Fruit fly (Drosophila melanogaster): ENCODE data around the gene Tsp86D.

Gene Tsp86D

DNA sequence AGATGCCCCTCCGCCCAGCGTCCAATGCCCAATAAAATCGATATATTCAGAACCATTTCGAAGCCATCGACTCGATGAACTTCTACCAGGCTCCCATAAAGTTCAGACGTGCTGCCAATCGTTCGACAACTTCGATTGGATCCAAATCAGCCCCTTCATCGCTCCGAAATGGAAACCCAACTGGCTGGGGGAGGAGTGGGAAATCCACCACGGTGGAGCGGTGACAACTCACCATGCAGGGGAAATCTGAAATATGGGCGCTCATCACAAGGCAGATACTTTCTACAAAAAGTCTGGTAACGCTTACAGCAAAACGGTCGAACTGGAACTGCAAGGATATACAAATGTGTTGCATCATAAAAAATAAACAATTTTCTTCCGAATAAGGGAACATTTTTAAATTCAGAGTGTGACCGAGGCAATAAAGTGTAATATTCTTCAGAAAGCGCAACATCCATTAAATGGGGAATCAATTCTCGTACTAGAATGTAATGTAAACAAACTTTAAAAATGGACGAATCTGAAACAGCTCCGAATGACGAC lies 16.2 kb upstream of the Tsp86D start, which contains the start of gene CG4565 (continued):
- TF ChIP-seq ato (GFP tag; IDR thresholded peaks at IDR 0.05; ENCODE audit: partially characterized antibody): peak; percentile 58
- no peak for TF ChIP-seq Vsx1 (GFP tag; optimal IDR thresholded peaks at IDR 0.05)
- no peak for TF ChIP-seq CG7745 (tag; optimal IDR thresholded peaks at IDR 0.05)
- peak; percentile 16 for TF ChIP-seq CTCF (GFP tag; optimal IDR thresholded peaks at IDR 0.05)
- peak; percentile 18 for TF ChIP-seq her (GFP tag; optimal IDR thresholded peaks at IDR 0.05)
- TF ChIP-seq Sry-δ (GFP tag; optimal IDR thresholded peaks at IDR 0.05): peak; percentile 54
- no peak for TF ChIP-seq Dip3 (GFP tag; optimal IDR thresholded peaks at IDR 0.05)
- no peak for TF ChIP-seq oc (tag; optimal IDR thresholded peaks at IDR 0.05)
- TF ChIP-seq CG12744 (GFP tag; optimal IDR thresholded peaks at IDR 0.05): no peak
- TF ChIP-seq CG32772 (GFP tag; IDR thresholded peaks at IDR 0.05): no peak

DNA sequence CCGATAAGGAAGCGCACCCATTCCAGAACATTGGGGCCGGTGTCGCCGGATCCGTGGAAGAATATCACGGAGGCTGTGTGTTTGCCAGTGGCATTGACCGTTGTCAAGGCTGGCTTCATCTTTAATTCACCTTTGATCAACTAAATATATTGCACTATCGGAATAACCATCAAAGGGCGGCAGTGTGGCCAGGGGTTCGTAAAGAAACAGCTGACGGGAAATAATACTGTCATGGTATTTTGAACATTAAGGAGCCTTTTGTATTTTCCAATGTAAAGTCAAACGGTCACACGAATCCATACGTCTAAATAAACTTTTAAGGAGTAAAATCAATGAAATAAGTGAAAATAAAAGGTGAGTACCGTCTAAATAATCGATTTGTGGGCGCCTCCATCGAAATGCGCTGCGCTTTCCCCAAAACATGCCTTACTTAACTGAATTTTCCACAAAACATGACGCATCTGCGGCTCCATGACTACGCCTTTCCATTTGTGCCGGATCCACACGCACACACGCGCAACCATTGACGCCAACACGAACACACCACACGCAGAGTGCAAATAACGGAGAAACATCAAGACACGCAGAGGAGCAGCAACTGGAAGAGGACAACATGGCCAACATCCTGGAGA lies 14.1 kb upstream of the Tsp86D start, which contains the start of the genes CG6567 and CG4511:
CG6567 (minus strand) TSS at position 209 of the 632 bp plus-strand sequence.
CG4511 (plus strand) TSS at position 259 of the 632 bp plus-strand sequence.
- TF ChIP-seq CG1603 (tag; optimal IDR thresholded peaks at IDR 0.05) (peak; percentile 55), crp (GFP tag; optimal IDR thresholded peaks at IDR 0.05) (peak; percentile 56 to 95), pzg (GFP tag; optimal IDR thresholded peaks at IDR 0.05) (peak; percentile 80), gcm (GFP tag; optimal IDR thresholded peaks at IDR 0.05) (peak; percentile 8), CG6683 (GFP tag; optimal IDR thresholded peaks at IDR 0.05) (no peak), Sry-δ (GFP tag; optimal IDR thresholded peaks at IDR 0.05) (peak; percentile 19), CG13123 (GFP tag; optimal IDR thresholded peaks at IDR 0.05) (no peak), CG4617 (GFP tag; optimal IDR thresholded peaks at IDR 0.05; ENCODE audit: borderline replicate concordance) (peak; percentile 72), CG4404 (GFP tag; IDR thresholded peaks at IDR 0.05) (no peak), HmgZ (tag; optimal IDR thresholded peaks at IDR 0.05) (peak; percentile 12), CG17829 (tag; optimal IDR thresholded peaks at IDR 0.05) (peak; percentile 50), CG2116 (GFP tag; optimal IDR thresholded peaks at IDR 0.05) (peak; percentile 7), gfzf (GFP tag; optimal IDR thresholded peaks at IDR 0.05) (peak; percentile 93), bbx (GFP tag; IDR thresholded peaks at IDR 0.05; ENCODE audit: partially characterized antibody) (0 out of 2 replicates have a peak, but pooled peaks have one; percentile 34), trem (tag; optimal IDR thresholded peaks at IDR 0.05) (peak; percentile 57), phol (tag; optimal IDR thresholded peaks at IDR 0.05) (peak; percentile 21), CoRest (tag; optimal IDR thresholded peaks at IDR 0.05) (peak; percentile 11), CG13775 (GFP tag; optimal IDR thresholded peaks at IDR 0.05) (peak; percentile 4), Lhr (GFP tag; optimal IDR thresholded peaks at IDR 0.05) (peak; percentile 36), amos (GFP tag; IDR thresholded peaks at IDR 0.05; ENCODE audit: partially characterized antibody) (peak; percentile 48; the same call in 1 of the 2 replicates), E2f2 (GFP tag; IDR thresholded peaks at IDR 0.05) (peak; percentile 32), CG32772 (GFP tag; IDR thresholded peaks at IDR 0.05) (no peak), Pdp1 (GFP tag; optimal IDR thresholded peaks at IDR 0.05) (peak in 1 of 2 experiments; percentile 24), Elba2 (GFP tag; optimal IDR thresholded peaks at IDR 0.05) (peak; percentile 77), kay (GFP tag; optimal IDR thresholded peaks at IDR 0.05) (no peak), MBD-R2 (GFP tag; IDR thresholded peaks at IDR 0.05) (peak; percentile 95), CG34376 (GFP tag; optimal IDR thresholded peaks at IDR 0.05) (peak; percentile 6), cg (GFP tag; optimal IDR thresholded peaks at IDR 0.05) (peak; percentile 81), NC2β (GFP tag; optimal IDR thresholded peaks at IDR 0.05) (peak; percentile 9), CG14860 (GFP tag; IDR thresholded peaks at IDR 0.05; ENCODE audit: partially characterized antibody) (no peak), CG4820 (GFP tag; optimal IDR thresholded peaks at IDR 0.05) (no peak), eve (GFP tag; optimal IDR thresholded peaks at IDR 0.05) (no peak), BEAF-32 (GFP tag; optimal IDR thresholded peaks at IDR 0.05) (peak; percentile 56), dpn (GFP tag; optimal IDR thresholded peaks at IDR 0.05) (no peak), CG14710 (tag; optimal IDR thresholded peaks at IDR 0.05) (peak; percentile 31), YL-1 (GFP tag; optimal IDR thresholded peaks at IDR 0.05) (peak; percentile 89), Scr (GFP tag; IDR thresholded peaks at IDR 0.05; ENCODE audit: partially characterized antibody) (peak; percentile 38), CG15514 (GFP tag; optimal IDR thresholded peaks at IDR 0.05) (peak; percentile 44)

Data from whole organism, embryonic.